Fruit fly (Drosophila melanogaster): ENCODE results near the gene CG10096.
A peak's percentile ranks its signal among the peaks of the same experiment; 100 is the strongest.

The CG10096 gene

dm6 chr3R:12439401-12440143 is 43.8 kb upstream of the CG10096 start, which contains the start of gene Desat1 (continued):
- TF ChIP-seq fd96Cb (tag; optimal IDR thresholded peaks at IDR 0.05) (no peak), CG6689 (GFP tag; IDR thresholded peaks at IDR 0.05) (no peak), CG10979 (tag; optimal IDR thresholded peaks at IDR 0.05) (no peak), CG30020 (tag; optimal IDR thresholded peaks at IDR 0.05) (peak; percentile 32), luna (GFP tag; optimal IDR thresholded peaks at IDR 0.05) (no peak), Optix (GFP tag; IDR thresholded peaks at IDR 0.05) (no peak), Stat92E (GFP tag; optimal IDR thresholded peaks at IDR 0.05) (peak in 1 of 3 experiments; percentile 41), zfh1 (GFP tag; IDR thresholded peaks at IDR 0.05) (no peak), ac (GFP tag; optimal IDR thresholded peaks at IDR 0.05) (no peak), GATAe (GFP tag; conservative IDR thresholded peaks at IDR 0.05) (no peak), Drgx (GFP tag; IDR thresholded peaks at IDR 0.05) (no peak), pzg (GFP tag; optimal IDR thresholded peaks at IDR 0.05) (peak; percentile 63), CG2120 (GFP tag; optimal IDR thresholded peaks at IDR 0.05) (peak; percentile 51), vfl (GFP tag; optimal IDR thresholded peaks at IDR 0.05) (no peak), CG4282 (GFP tag; optimal IDR thresholded peaks at IDR 0.05) (no peak), lbe (GFP tag; optimal IDR thresholded peaks at IDR 0.05) (peak; percentile 50), CG2889 (GFP tag; IDR thresholded peaks at IDR 0.05) (no peak), Sox100B (GFP tag; optimal IDR thresholded peaks at IDR 0.05) (no peak), CG10654 (GFP tag; optimal IDR thresholded peaks at IDR 0.05) (no peak), CG11456 (GFP tag; IDR thresholded peaks at IDR 0.05) (no peak), zf30C (GFP tag; optimal IDR thresholded peaks at IDR 0.05) (no peak), Dfd (GFP tag; optimal IDR thresholded peaks at IDR 0.05) (no peak), zfh2 (GFP tag; optimal IDR thresholded peaks at IDR 0.05) (no peak), mld (GFP tag; IDR thresholded peaks at IDR 0.05; ENCODE audit: partially characterized antibody) (peak; percentile 72), pho (GFP tag; optimal IDR thresholded peaks at IDR 0.05) (no peak), Max (GFP tag; optimal IDR thresholded peaks at IDR 0.05) (no peak), TFAM (GFP tag; optimal IDR thresholded peaks at IDR 0.05) (no peak), CG9932 (GFP tag; IDR thresholded peaks at IDR 0.05) (peak; percentile 20; the same call in 1 of the 2 replicates), gfzf (GFP tag; optimal IDR thresholded peaks at IDR 0.05) (peak; percentile 34), CG3847 (GFP tag; IDR thresholded peaks at IDR 0.05) (no peak), Gug (GFP tag; IDR thresholded peaks at IDR 0.05) (no peak), CG33213 (GFP tag; optimal IDR thresholded peaks at IDR 0.05) (no peak), CG13424 (tag; optimal IDR thresholded peaks at IDR 0.05) (no peak), CG18011 (GFP tag; optimal IDR thresholded peaks at IDR 0.05) (no peak), CG15696 (tag; optimal IDR thresholded peaks at IDR 0.05) (no peak), al (GFP tag; IDR thresholded peaks at IDR 0.05) (no peak), CG11504 (tag; optimal IDR thresholded peaks at IDR 0.05) (no peak), Dek (tag; optimal IDR thresholded peaks at IDR 0.05) (no peak), ATbp (GFP tag; optimal IDR thresholded peaks at IDR 0.05) (no peak), sisA (GFP tag; IDR thresholded peaks at IDR 0.05) (no peak), NC2β (GFP tag; optimal IDR thresholded peaks at IDR 0.05) (peak; percentile 4), Fer1 (GFP tag; optimal IDR thresholded peaks at IDR 0.05) (no peak), Dp (GFP tag; optimal IDR thresholded peaks at IDR 0.05) (peak; percentile 58), Xbp1 (GFP tag; optimal IDR thresholded peaks at IDR 0.05) (no peak), CG10321 (GFP tag; IDR thresholded peaks at IDR 0.05) (no peak), abd-A (tag; optimal IDR thresholded peaks at IDR 0.05) (no peak), nau (GFP tag; optimal IDR thresholded peaks at IDR 0.05) (no peak), otp (GFP tag; IDR thresholded peaks at IDR 0.05) (no peak), usp (GFP tag; optimal IDR thresholded peaks at IDR 0.05) (no peak), stwl (tag; optimal IDR thresholded peaks at IDR 0.05) (peak; percentile 86)
